Worm (Caenorhabditis elegans): ENCODE data around the gene K08E3.2.

ce11 chrIII:13772876-13773275 lies 24.4 kb upstream of the K08E3.2 start, which contains the start of gene mdt-29:
- TF ChIP-seq med-1 (GFP tag; optimal IDR thresholded peaks at IDR 0.05; ENCODE audit: insufficient read depth) (no peak), ztf-23 (GFP tag; IDR thresholded peaks at IDR 0.05) (no peak)

Data from whole organism, midembryonic.